Fruit fly (Drosophila melanogaster): ENCODE data around the gene D19B.

Gene D19B

dm6 chr3L:6157327-6158032 is 27.2 kb downstream of the D19B start, which contains the start of gene CG13297 (continued):
- TF ChIP-seq chinmo (GFP tag; IDR thresholded peaks at IDR 0.05; ENCODE audit: partially characterized antibody) (no peak), CG34224 (GFP tag; IDR thresholded peaks at IDR 0.05; ENCODE audit: partially characterized antibody) (no peak), gcm2 (GFP tag; optimal IDR thresholded peaks at IDR 0.05) (no peak), ftz-f1 (GFP tag; optimal IDR thresholded peaks at IDR 0.05) (no peak), Nf-YB (GFP tag; optimal IDR thresholded peaks at IDR 0.05) (no peak), z (GFP tag; IDR thresholded peaks at IDR 0.05) (no peak), CG15696 (tag; optimal IDR thresholded peaks at IDR 0.05) (no peak), sd (tag; optimal IDR thresholded peaks at IDR 0.05) (peak; percentile 5), unpg (GFP tag; optimal IDR thresholded peaks at IDR 0.05) (peak; percentile 54), H15 (GFP tag; IDR thresholded peaks at IDR 0.05) (peak; percentile 36; the same call in 2 of the 3 replicates), eve (GFP tag; optimal IDR thresholded peaks at IDR 0.05) (peak in 1 of 2 experiments; percentile 48), CG8765 (GFP tag; IDR thresholded peaks at IDR 0.05) (no peak), zen2 (GFP tag; IDR thresholded peaks at IDR 0.05; ENCODE audit: partially characterized antibody) (no peak), CG11085 (GFP tag; IDR thresholded peaks at IDR 0.05) (no peak), Sry-β (GFP tag; optimal IDR thresholded peaks at IDR 0.05) (no peak), Med (GFP tag) (peak; percentile 1), CG6654 (GFP tag; optimal IDR thresholded peaks at IDR 0.05) (no peak), gfzf (GFP tag; optimal IDR thresholded peaks at IDR 0.05) (no peak), nom (GFP tag; optimal IDR thresholded peaks at IDR 0.05) (no peak), CG1602 (GFP tag; optimal IDR thresholded peaks at IDR 0.05) (peak; percentile 13), ssp (GFP tag; IDR thresholded peaks at IDR 0.05) (no peak; the same call in 1 of the 2 replicates), vvl (GFP tag; IDR thresholded peaks at IDR 0.05) (peak; percentile 66), phol (tag; optimal IDR thresholded peaks at IDR 0.05) (peak; percentile 75), Fer3 (tag; optimal IDR thresholded peaks at IDR 0.05) (peak; percentile 35), CG7786 (GFP tag; optimal IDR thresholded peaks at IDR 0.05) (no peak), CG6272 (GFP tag; IDR thresholded peaks at IDR 0.05) (no peak), CG8359 (GFP tag; optimal IDR thresholded peaks at IDR 0.05; ENCODE audit: borderline replicate concordance) (no peak), CG8924 (tag; optimal IDR thresholded peaks at IDR 0.05) (peak; percentile 66), sug (tag; optimal IDR thresholded peaks at IDR 0.05) (no peak), CG5953 (GFP tag; IDR thresholded peaks at IDR 0.05) (no peak), CTCF (GFP tag; optimal IDR thresholded peaks at IDR 0.05) (no peak), CG7963 (GFP tag; IDR thresholded peaks at IDR 0.05; ENCODE audit: partially characterized antibody) (no peak), scrt (GFP tag; optimal IDR thresholded peaks at IDR 0.05) (peak; percentile 26), MESR4 (GFP tag; optimal IDR thresholded peaks at IDR 0.05) (no peak), CG18764 (GFP tag; optimal IDR thresholded peaks at IDR 0.05) (no peak), CkIIα-i1 (GFP tag; IDR thresholded peaks at IDR 0.05) (no peak), zfh1 (GFP tag; IDR thresholded peaks at IDR 0.05) (0 out of 3 replicates have a peak, but pooled peaks have one; percentile 32), Bteb2 (GFP tag; optimal IDR thresholded peaks at IDR 0.05) (no peak), pzg (GFP tag; optimal IDR thresholded peaks at IDR 0.05) (no peak), CG17568 (GFP tag; optimal IDR thresholded peaks at IDR 0.05) (no peak), pum (GFP tag; optimal IDR thresholded peaks at IDR 0.05) (no peak), CG10565 (GFP tag; optimal IDR thresholded peaks at IDR 0.05) (no peak), Oli (tag; optimal IDR thresholded peaks at IDR 0.05) (peak; percentile 76), hth (optimal IDR thresholded peaks at IDR 0.05) (no peak), disco-r (GFP tag; optimal IDR thresholded peaks at IDR 0.05) (no peak), fd3F (GFP tag; optimal IDR thresholded peaks at IDR 0.05) (peak; percentile 12), Deaf1 (tag; optimal IDR thresholded peaks at IDR 0.05) (peak; percentile 22), chm (GFP tag; IDR thresholded peaks at IDR 0.05) (no peak), pros (GFP tag; optimal IDR thresholded peaks at IDR 0.05) (peak; percentile 86), CG16813 (GFP tag; IDR thresholded peaks at IDR 0.05; ENCODE audit: partially characterized antibody) (no peak)

Data from whole organism, embryonic.